Worm (Caenorhabditis elegans) whole organism, midembryonic: ENCODE results near the gene srh-97.

Experiments used
- T22C8.4 ChIP-seq: fragments of 200-800 bp; sonication (Bioruptor generic); IDR thresholded peaks from 2 replicates; pipeline ENCODE4 v1.3.6; 2022; ENCODE audit warnings: missing genetic modification characterization, missing compliant biosample characterization
- cog-1 ChIP-seq: sonication (generic microtip); optimal IDR thresholded peaks from 2 replicates; lab custom pipeline; 2016; ENCODE audit warnings: missing genetic modification characterization, missing compliant biosample characterization
- flt-1 ChIP-seq: fragments of 200-800 bp; sonication (Bioruptor generic); IDR thresholded peaks from 2 replicates; pipeline ENCODE4 v1.3.6; 2022; ENCODE audit warnings: missing genetic modification characterization, missing compliant biosample characterization
- klf-2 ChIP-seq: fragments of 200-800 bp; sonication (Bioruptor generic); conservative IDR thresholded peaks from 2 replicates; pipeline ENCODE4 v1.3.6; 2022; ENCODE audit warnings: missing genetic modification reagents, missing genetic modification characterization, missing compliant biosample characterization
- med-1 ChIP-seq: sonication (generic microtip); optimal IDR thresholded peaks from 2 replicates; lab custom pipeline; 2017; ENCODE audit warnings: missing genetic modification characterization, mild to moderate bottlenecking, missing compliant biosample characterization, antibody characterized with exemption, missing genetic modification reagents; ENCODE audit not compliant: insufficient read depth
- ref-1 ChIP-seq: fragments of 200-800 bp; sonication (Bioruptor generic); conservative IDR thresholded peaks from 2 replicates; pipeline ENCODE4 v1.3.6; 2022; ENCODE audit warnings: missing genetic modification reagents, missing genetic modification characterization, missing compliant biosample characterization
- tab-1 ChIP-seq: fragments of 200-800 bp; sonication (Bioruptor generic); IDR thresholded peaks from 2 replicates; pipeline ENCODE4 v1.3.6; 2022; ENCODE audit warnings: missing genetic modification characterization, missing compliant biosample characterization
- ztf-23 ChIP-seq: fragments of 200-800 bp; sonication (Bioruptor generic); IDR thresholded peaks from 2 replicates; pipeline ENCODE4 v1.3.6; 2022; ENCODE audit warnings: missing genetic modification reagents, missing genetic modification characterization, missing compliant biosample characterization
- ztf-29 ChIP-seq: fragments of 200-800 bp; sonication (Bioruptor generic); IDR thresholded peaks from 2 replicates; pipeline ENCODE4 v1.3.6; 2022; ENCODE audit warnings: missing genetic modification reagents, missing genetic modification characterization, missing compliant biosample characterization

DNA sequence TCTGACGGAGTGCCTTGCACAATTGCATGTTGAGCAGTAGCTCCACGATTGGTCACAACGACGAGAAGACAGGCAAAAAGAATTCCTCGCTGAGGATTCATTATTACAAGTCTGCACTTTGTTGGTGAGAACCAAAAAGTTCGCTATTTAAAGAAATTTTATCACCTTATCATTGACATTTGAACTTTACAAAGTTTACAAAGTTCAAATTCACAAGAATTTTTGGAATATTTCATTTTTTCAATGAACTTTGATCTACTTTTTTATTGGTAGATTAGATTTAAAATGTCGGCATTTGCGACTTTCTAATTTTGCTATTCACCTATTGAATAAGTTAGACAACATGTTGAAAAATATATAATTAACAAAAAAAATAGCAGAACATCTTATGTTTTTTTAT lies 9.4 kb downstream of the srh-97 start, which contains the start of gene F49H6.15:
- TF ChIP-seq flt-1 (no peak), med-1 (GFP tag; lab: Kevin White, UChicago) (no peak), ztf-23 (no peak), klf-2 (GFP tag; lab: Robert Waterston, UW) (no peak), tab-1 (GFP tag; lab: Robert Waterston, UW) (no peak), ztf-29 (GFP tag; lab: Robert Waterston, UW) (no peak), cog-1 (tag; lab: Kevin White, UChicago) (no peak), ref-1 (GFP tag; lab: Robert Waterston, UW) (no peak), T22C8.4 (GFP tag; lab: Robert Waterston, UW) (no peak)
